Fruit fly (Drosophila melanogaster) whole organism, pupa: ENCODE measurements around the gene CG16762.

Experiments
- CG10348 ChIP-seq: fragments of 200-800 bp; sonication (Bioruptor generic); IDR thresholded peaks from 2 replicates; pipeline ENCODE4 v1.3.6; 2022; ENCODE audit warnings: missing biosample characterization, missing genetic modification characterization
- CG12605 ChIP-seq: fragments of 200-800 bp; sonication (Bioruptor generic); IDR thresholded peaks from 2 replicates; pipeline ENCODE4 v1.3.6; 2022; ENCODE audit warnings: missing biosample characterization, missing genetic modification characterization
- CG13204 ChIP-seq: fragments of 200-800 bp; sonication (Bioruptor generic); optimal IDR thresholded peaks from 2 replicates; lab custom pipeline; 2018; ENCODE audit warnings: missing biosample characterization, mild to moderate bottlenecking, missing genetic modification characterization, moderate library complexity
- CG14655 ChIP-seq: fragments of 200-800 bp; sonication (Bioruptor generic); optimal IDR thresholded peaks from 3 replicates; lab custom pipeline; 2017; ENCODE audit warnings: mild to moderate bottlenecking, missing biosample characterization, missing genetic modification reagents, missing genetic modification characterization
- CG15710 ChIP-seq: fragments of 200-800 bp; sonication (Bioruptor generic); optimal IDR thresholded peaks from 2 replicates; lab custom pipeline; 2018; ENCODE audit warnings: missing biosample characterization, mild to moderate bottlenecking, missing genetic modification characterization, moderate library complexity
- CG17806 ChIP-seq: fragments of 200-800 bp; sonication (Bioruptor generic); optimal IDR thresholded peaks from 2 replicates; lab custom pipeline; 2018; ENCODE audit warnings: missing biosample characterization, mild to moderate bottlenecking, missing genetic modification characterization, moderate library complexity
- CG32121 ChIP-seq: fragments of 200-800 bp; sonication (Bioruptor generic); IDR thresholded peaks from 2 replicates; pipeline ENCODE4 v1.3.6; 2022; ENCODE audit warnings: missing biosample characterization, missing genetic modification characterization
- CG34367 ChIP-seq: fragments of 200-800 bp; sonication (Bioruptor generic); optimal IDR thresholded peaks from 2 replicates; lab custom pipeline; 2018; ENCODE audit warnings: missing biosample characterization, mild to moderate bottlenecking, missing genetic modification characterization
- CG4496 ChIP-seq: fragments of 200-800 bp; sonication (Bioruptor generic); IDR thresholded peaks from 3 replicates; pipeline ENCODE4 v1.3.6; 2022; ENCODE audit warnings: missing biosample characterization, missing genetic modification characterization
- CG8159 ChIP-seq: fragments of 200-800 bp; sonication (Bioruptor generic); optimal IDR thresholded peaks from 3 replicates; lab custom pipeline; 2018; ENCODE audit warnings: missing biosample characterization, mild to moderate bottlenecking, missing genetic modification characterization, moderate library complexity
- CG8301 ChIP-seq: fragments of 200-800 bp; sonication (Bioruptor generic); optimal IDR thresholded peaks from 2 replicates; lab custom pipeline; 2018; ENCODE audit warnings: missing biosample characterization, mild to moderate bottlenecking, missing genetic modification characterization
- CG9948 ChIP-seq: fragments of 200-800 bp; sonication (Bioruptor generic); optimal IDR thresholded peaks from 2 replicates; lab custom pipeline; 2018; ENCODE audit warnings: missing biosample characterization, mild to moderate bottlenecking, missing genetic modification characterization, moderate library complexity
- D1 ChIP-seq: fragments of 200-800 bp; sonication (Bioruptor generic); optimal IDR thresholded peaks from 2 replicates; lab custom pipeline; 2018; ENCODE audit warnings: missing biosample characterization, mild to moderate bottlenecking, missing genetic modification characterization, moderate library complexity
- EcR ChIP-seq: fragments of 200-800 bp; sonication (Bioruptor generic); optimal IDR thresholded peaks from 3 replicates; lab custom pipeline; 2019; ENCODE audit warnings: missing biosample characterization, missing genetic modification characterization, mild to moderate bottlenecking, moderate library complexity, missing genetic modification reagents
- Ets98B ChIP-seq: fragments of 200-800 bp; sonication (Bioruptor generic); IDR thresholded peaks from 2 replicates; pipeline ENCODE4 v1.3.6; 2022; ENCODE audit warnings: missing biosample characterization, missing genetic modification characterization
- Pif1A ChIP-seq: fragments of 200-800 bp; sonication (Bioruptor generic); optimal IDR thresholded peaks from 3 replicates; lab custom pipeline; 2016; ENCODE audit warnings: missing biosample characterization, missing genetic modification characterization
- Pif1B ChIP-seq: fragments of 200-800 bp; sonication (Bioruptor generic); optimal IDR thresholded peaks from 3 replicates; lab custom pipeline; 2016; ENCODE audit warnings: missing biosample characterization, missing genetic modification characterization
- Snoo ChIP-seq: fragments of 200-800 bp; sonication (Bioruptor generic); optimal IDR thresholded peaks from 3 replicates; lab custom pipeline; 2017; ENCODE audit warnings: missing biosample characterization, mild to moderate bottlenecking, missing genetic modification characterization, inconsistent platforms
- fd96Ca ChIP-seq: fragments of 200-800 bp; sonication (Bioruptor generic); IDR thresholded peaks from 3 replicates; pipeline ENCODE4 v1.3.6; 2022; ENCODE audit warnings: missing biosample characterization, missing genetic modification characterization
- gl ChIP-seq: fragments of 200-800 bp; sonication (Bioruptor generic); optimal IDR thresholded peaks from 2 replicates; lab custom pipeline; 2018; ENCODE audit warnings: missing biosample characterization, mild to moderate bottlenecking, missing genetic modification characterization
- rn ChIP-seq: fragments of 200-800 bp; sonication (Bioruptor generic); IDR thresholded peaks from 2 replicates; pipeline ENCODE4 v1.3.6; 2022; ENCODE audit warnings: missing biosample characterization, missing genetic modification characterization

The CG16762 gene

DNA sequence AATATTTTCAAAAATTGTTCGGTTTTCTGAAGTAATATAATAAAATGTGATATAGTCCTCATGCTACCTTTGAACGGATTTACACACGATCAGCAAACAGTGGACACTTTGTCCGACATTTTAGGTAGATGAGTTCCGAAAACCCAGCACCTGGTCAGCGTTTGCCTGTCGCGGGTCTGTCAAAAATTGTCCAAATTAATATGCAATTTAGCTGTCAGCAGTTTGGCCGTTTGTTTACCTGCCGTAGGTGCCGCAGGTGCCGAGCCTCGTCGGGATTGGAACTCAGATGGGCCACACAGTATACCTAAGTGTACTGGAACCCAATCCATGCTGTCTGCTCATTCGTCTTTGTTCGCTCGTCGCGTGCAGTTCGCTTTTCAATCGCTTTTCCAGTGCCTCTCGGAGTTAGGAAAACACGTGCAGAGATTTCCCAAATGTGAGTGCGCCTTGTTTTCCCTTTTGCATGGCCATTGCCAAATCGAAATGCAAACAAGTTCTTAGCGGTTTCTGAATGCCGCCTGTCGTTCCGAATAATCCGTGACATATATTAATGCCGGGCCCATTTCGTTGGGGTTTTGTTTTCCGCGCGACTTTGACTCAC, 7.6 kb upstream of the CG16762 start:
- no peak for TF ChIP-seq Ets98B (GFP tag; lab: Robert Waterston, UW)
- TF ChIP-seq EcR (GFP tag; lab: Kevin White, UChicago) = no peak
- no peak for TF ChIP-seq CG12605 (GFP tag; lab: Robert Waterston, UW)
- no peak for TF ChIP-seq CG13204 (GFP tag; lab: Kevin White, UChicago)
- TF ChIP-seq CG34367 (tag; lab: Kevin White, UChicago) = no peak
- TF ChIP-seq CG32121 = no peak
- no peak for TF ChIP-seq CG17806
- TF ChIP-seq CG8159 (tag; lab: Kevin White, UChicago) = no peak
- no peak for TF ChIP-seq Pif1A (GFP tag; lab: Kevin White, UChicago)
- TF ChIP-seq gl = no peak
- no peak for TF ChIP-seq CG15710 (tag; lab: Kevin White, UChicago)
- TF ChIP-seq CG10348 (GFP tag; lab: Robert Waterston, UW) = no peak
- no peak for TF ChIP-seq fd96Ca
- no peak for TF ChIP-seq rn (GFP tag; lab: Robert Waterston, UW)
- TF ChIP-seq CG9948 = no peak
- no peak for TF ChIP-seq Snoo (tag; lab: Kevin White, UChicago)
- TF ChIP-seq CG4496 (GFP tag; lab: Robert Waterston, UW) = no peak
- no peak for TF ChIP-seq Pif1B (GFP tag; lab: Kevin White, UChicago)
- TF ChIP-seq, all 21 proteins: peak for 0

DNA sequence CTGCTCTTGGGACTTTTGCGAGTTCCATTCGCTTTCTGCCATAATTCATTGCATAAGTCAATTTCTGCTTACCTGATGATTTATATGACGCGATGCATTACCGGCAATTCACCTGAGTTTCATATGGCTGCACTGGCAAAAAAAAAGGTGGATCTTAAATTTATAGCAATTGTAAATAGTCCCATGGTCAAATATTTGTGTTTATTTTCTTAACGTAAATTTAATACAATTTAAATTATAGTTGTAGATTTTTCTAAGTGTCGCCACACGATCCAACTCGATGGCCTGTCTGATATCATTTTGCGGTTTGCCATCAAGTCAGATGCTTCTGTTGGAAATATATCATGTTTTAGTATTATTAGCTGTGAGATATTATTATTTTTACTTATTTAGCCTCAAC, 6.1 kb upstream of the CG16762 start:
- TF ChIP-seq CG14655 (peak; percentile 25), CG4496 (GFP tag; lab: Robert Waterston, UW) (peak; percentile 49; the same call in 2 of the 3 replicates), CG8301 (peak; percentile 18), CG13204 (GFP tag; lab: Kevin White, UChicago) (no peak), gl (no peak), CG17806 (peak; percentile 50), EcR (GFP tag; lab: Kevin White, UChicago) (no peak), Snoo (tag; lab: Kevin White, UChicago) (no peak), rn (GFP tag; lab: Robert Waterston, UW) (peak; percentile 51; the same call in 1 of the 2 replicates), CG12605 (GFP tag; lab: Robert Waterston, UW) (no peak), CG15710 (tag; lab: Kevin White, UChicago) (peak; percentile 28), CG8159 (tag; lab: Kevin White, UChicago) (peak; percentile 48), Ets98B (GFP tag; lab: Robert Waterston, UW) (peak; percentile 38; the same call in 1 of the 2 replicates), CG9948 (peak; percentile 29), CG34367 (tag; lab: Kevin White, UChicago) (no peak), CG32121 (peak; percentile 26; the same call in 1 of the 2 replicates), D1 (tag; lab: Kevin White, UChicago) (no peak), CG10348 (GFP tag; lab: Robert Waterston, UW) (no peak), Pif1B (GFP tag; lab: Kevin White, UChicago) (peak; percentile 64), Pif1A (GFP tag; lab: Kevin White, UChicago) (peak; percentile 52), fd96Ca (peak; percentile 56; the same call in 1 of the 3 replicates)

- TF ChIP-seq CG34367 (tag; lab: Kevin White, UChicago) (no peak), CG12605 (GFP tag; lab: Robert Waterston, UW) (no peak), CG8159 (tag; lab: Kevin White, UChicago) (no peak), CG14655 (no peak), CG17806 (no peak), D1 (tag; lab: Kevin White, UChicago) (no peak), Snoo (tag; lab: Kevin White, UChicago) (no peak), CG4496 (GFP tag; lab: Robert Waterston, UW) (no peak), CG9948 (no peak)
Measured at dm6 chr3L:2480470-2480869, 5.1 kb upstream of the CG16762 start.

- TF ChIP-seq CG13204 (GFP tag; lab: Kevin White, UChicago) = peak; percentile 74
- peak; percentile 81 for TF ChIP-seq CG8301
- TF ChIP-seq CG10348 (GFP tag; lab: Robert Waterston, UW) = no peak
- peak; percentile 29 for TF ChIP-seq Ets98B (GFP tag; lab: Robert Waterston, UW)
- TF ChIP-seq Pif1B (GFP tag; lab: Kevin White, UChicago) = peak; percentile 71
- TF ChIP-seq CG8159 (tag; lab: Kevin White, UChicago) = peak; percentile 97
- peak; percentile 75 for TF ChIP-seq Snoo (tag; lab: Kevin White, UChicago)
- peak; percentile 84 for TF ChIP-seq CG34367 (tag; lab: Kevin White, UChicago)
- TF ChIP-seq CG9948 = peak; percentile 88
- TF ChIP-seq CG32121 = peak; percentile 53; the same call in 1 of the 2 replicates
- peak; percentile 84 for TF ChIP-seq gl
- TF ChIP-seq CG15710 (tag; lab: Kevin White, UChicago) = peak; percentile 94
- peak; percentile 95 for TF ChIP-seq CG17806
- TF ChIP-seq EcR (GFP tag; lab: Kevin White, UChicago) = peak; percentile 100
- peak; percentile 84 for TF ChIP-seq Pif1A (GFP tag; lab: Kevin White, UChicago)
- TF ChIP-seq CG14655 = peak; percentile 89
- TF ChIP-seq CG12605 (GFP tag; lab: Robert Waterston, UW) = peak; percentile 67
- peak; percentile 74; the same call in 2 of the 3 replicates for TF ChIP-seq CG4496 (GFP tag; lab: Robert Waterston, UW)
- TF ChIP-seq rn (GFP tag; lab: Robert Waterston, UW) = peak; percentile 20; the same call in 1 of the 2 replicates
- TF ChIP-seq fd96Ca = no peak
- peak; percentile 88 for TF ChIP-seq D1 (tag; lab: Kevin White, UChicago)
Measured at dm6 chr3L:2479250-2479649, 3.8 kb upstream of the CG16762 start.

- TF ChIP-seq CG32121 = peak; percentile 45; the same call in 1 of the 2 replicates
- TF ChIP-seq CG17806 = peak; percentile 39
- TF ChIP-seq CG10348 (GFP tag; lab: Robert Waterston, UW) = no peak
- TF ChIP-seq EcR (GFP tag; lab: Kevin White, UChicago) = peak; percentile 3
- peak; percentile 22 for TF ChIP-seq CG15710 (tag; lab: Kevin White, UChicago)
- TF ChIP-seq fd96Ca = no peak
- peak; percentile 1 for TF ChIP-seq CG14655
- peak; percentile 51; the same call in 1 of the 2 replicates for TF ChIP-seq CG12605 (GFP tag; lab: Robert Waterston, UW)
- peak; percentile 77 for TF ChIP-seq Ets98B (GFP tag; lab: Robert Waterston, UW)
- peak; percentile 60 for TF ChIP-seq CG8159 (tag; lab: Kevin White, UChicago)
- no peak for TF ChIP-seq CG9948
- peak; percentile 62; the same call in 2 of the 3 replicates for TF ChIP-seq CG4496 (GFP tag; lab: Robert Waterston, UW)
Measured at dm6 chr3L:2478349-2478959, 3.0 kb upstream of the CG16762 start, which contains the start of gene Cyp4d20. Cyp4d20 (minus strand) TSS chr3L:2478448.
